Worm (Caenorhabditis elegans): ENCODE measurements around the gene F58G1.7.

F58G1.7 gene

ce11 chrII:12896666-12897065 lies 51.4 kb downstream of the F58G1.7 start:
- no peak for TF ChIP-seq nhr-43 (tag; optimal IDR thresholded peaks at IDR 0.05; ENCODE audit: poor library complexity, severe bottlenecking)
- TF ChIP-seq jun-1 (tag; optimal IDR thresholded peaks at IDR 0.05): no peak
- TF ChIP-seq lin-39 (tag; optimal IDR thresholded peaks at IDR 0.05): no peak
- TF ChIP-seq elt-1 (tag; optimal IDR thresholded peaks at IDR 0.05): no peak
- no peak for TF ChIP-seq nhr-28 (tag; optimal IDR thresholded peaks at IDR 0.05)
- TF ChIP-seq nhr-67 (tag; optimal IDR thresholded peaks at IDR 0.05): no peak
- no peak for TF ChIP-seq lsy-12 (tag; optimal IDR thresholded peaks at IDR 0.05)
- no peak for TF ChIP-seq nhr-12 (tag; optimal IDR thresholded peaks at IDR 0.05)
- TF ChIP-seq ceh-82 (tag; optimal IDR thresholded peaks at IDR 0.05): no peak
- no peak for TF ChIP-seq unc-39 (tag; optimal IDR thresholded peaks at IDR 0.05)
- no peak for TF ChIP-seq daf-12 (tag; optimal IDR thresholded peaks at IDR 0.05)
- TF ChIP-seq fkh-2 (tag; optimal IDR thresholded peaks at IDR 0.05): no peak
- TF ChIP-seq unc-62 (GFP tag; optimal IDR thresholded peaks at IDR 0.05): no peak
- TF ChIP-seq ceh-16 (tag; optimal IDR thresholded peaks at IDR 0.05): no peak
- no peak for TF ChIP-seq nhr-77 (tag; optimal IDR thresholded peaks at IDR 0.05)
- no peak for TF ChIP-seq tbx-2 (tag; optimal IDR thresholded peaks at IDR 0.05)
- no peak for TF ChIP-seq sea-2 (GFP tag; optimal IDR thresholded peaks at IDR 0.05)
- TF ChIP-seq lin-15B (tag; optimal IDR thresholded peaks at IDR 0.05): no peak

- TF ChIP-seq jun-1 (tag; optimal IDR thresholded peaks at IDR 0.05) (peak; percentile 30), elt-2 (tag; optimal IDR thresholded peaks at IDR 0.05) (peak; percentile 96), fkh-10 (GFP tag; optimal IDR thresholded peaks at IDR 0.05) (no peak), pqm-1 (tag; optimal IDR thresholded peaks at IDR 0.05) (peak; percentile 72), pha-4 (tag; optimal IDR thresholded peaks at IDR 0.05) (peak; percentile 39), unc-62 (GFP tag; optimal IDR thresholded peaks at IDR 0.05) (no peak)
Measured at ce11 chrII:12895078-12895670, 52.9 kb downstream of the F58G1.7 start, which contains the start of the genes clec-62 and clec-63. clec-62 (minus strand) TSS chrII:12895128. clec-63 (plus strand) TSS chrII:12895638.

Measured in whole organism, L3 larva.